Fruit fly (Drosophila melanogaster) whole organism, embryonic: ENCODE measurements around the gene Nak.

Experiments
- Atf-2 ChIP-seq: fragments of 200-800 bp; sonication (Bioruptor generic); optimal IDR thresholded peaks from 2 replicates; lab custom pipeline; 2016; ENCODE audit warnings: missing biosample characterization, missing genetic modification characterization
- Atf3 ChIP-seq: fragments of 200-800 bp; sonication (Bioruptor generic); optimal IDR thresholded peaks from 3 replicates; lab custom pipeline; 2016; ENCODE audit warnings: missing biosample characterization, missing genetic modification characterization
- B-H1 ChIP-seq: fragments of 200-800 bp; sonication (Bioruptor generic); IDR thresholded peaks from 3 replicates; pipeline ENCODE4 v1.3.6; 2022; ENCODE audit warnings: missing biosample characterization, missing genetic modification characterization
- CG10462 ChIP-seq: fragments of 200-800 bp; sonication (Bioruptor generic); optimal IDR thresholded peaks from 2 replicates; lab custom pipeline; 2016; ENCODE audit warnings: missing biosample characterization, missing genetic modification characterization
- CG10543 ChIP-seq: fragments of 200-800 bp; sonication (Bioruptor generic); optimal IDR thresholded peaks from 3 replicates; lab custom pipeline; 2017; ENCODE audit warnings: missing biosample characterization, mild to moderate bottlenecking, missing genetic modification characterization, moderate library complexity
- CG15269 ChIP-seq: fragments of 200-800 bp; sonication (Bioruptor generic); optimal IDR thresholded peaks from 2 replicates; lab custom pipeline; 2018; ENCODE audit warnings: missing biosample characterization, mild to moderate bottlenecking, missing genetic modification characterization, moderate library complexity
- CG17361 ChIP-seq: fragments of 200-800 bp; sonication (Bioruptor generic); IDR thresholded peaks from 3 replicates; pipeline ENCODE4 v1.3.6; 2022; ENCODE audit warnings: missing biosample characterization, missing genetic modification characterization
- CG18764 ChIP-seq: fragments of 200-800 bp; sonication (Bioruptor generic); optimal IDR thresholded peaks from 3 replicates; lab custom pipeline; 2016; ENCODE audit warnings: missing biosample characterization, missing genetic modification characterization
- CG2120 ChIP-seq: fragments of 200-800 bp; sonication (Bioruptor generic); optimal IDR thresholded peaks from 3 replicates; lab custom pipeline; 2016; ENCODE audit warnings: missing biosample characterization, missing genetic modification characterization
- CG2199 ChIP-seq: fragments of 200-800 bp; sonication (Bioruptor generic); IDR thresholded peaks from 3 replicates; pipeline ENCODE4 v1.3.6; 2022; ENCODE audit warnings: missing biosample characterization, missing genetic modification characterization
- CG2678 ChIP-seq: fragments of 200-800 bp; sonication (Bioruptor generic); optimal IDR thresholded peaks from 3 replicates; lab custom pipeline; 2019; ENCODE audit warnings: missing biosample characterization, mild to moderate bottlenecking, missing genetic modification characterization, moderate library complexity
- CG32767 ChIP-seq: fragments of 200-800 bp; sonication (Bioruptor generic); IDR thresholded peaks from 2 replicates; pipeline ENCODE4 v1.3.6; 2022; ENCODE audit warnings: missing biosample characterization, missing genetic modification characterization
- CG3281 ChIP-seq: fragments of 200-800 bp; sonication (Bioruptor generic); optimal IDR thresholded peaks from 3 replicates; lab custom pipeline; 2017; ENCODE audit warnings: missing biosample characterization, mild to moderate bottlenecking, missing genetic modification characterization
- CG34376 ChIP-seq: fragments of 200-800 bp; sonication (Bioruptor generic); optimal IDR thresholded peaks from 2 replicates; lab custom pipeline; 2018; ENCODE audit warnings: missing biosample characterization, mild to moderate bottlenecking, missing genetic modification characterization
- CG7271 ChIP-seq: fragments of 200-800 bp; sonication (Bioruptor generic); optimal IDR thresholded peaks from 2 replicates; lab custom pipeline; 2018; ENCODE audit warnings: missing biosample characterization, mild to moderate bottlenecking, missing genetic modification characterization, moderate library complexity
- CG9797 ChIP-seq: fragments of 200-800 bp; sonication (Bioruptor generic); optimal IDR thresholded peaks from 3 replicates; lab custom pipeline; 2018; ENCODE audit warnings: missing biosample characterization, mild to moderate bottlenecking, missing genetic modification characterization
- CG9932 ChIP-seq: fragments of 200-800 bp; sonication (Bioruptor generic); IDR thresholded peaks from 2 replicates; pipeline ENCODE4 v1.3.6; 2022; ENCODE audit warnings: missing biosample characterization, missing genetic modification characterization
- Chrac-16 ChIP-seq: fragments of 200-800 bp; sonication (Bioruptor generic); optimal IDR thresholded peaks from 3 replicates; lab custom pipeline; 2016; ENCODE audit warnings: missing biosample characterization, missing genetic modification characterization
- Dip3 ChIP-seq: fragments of 200-800 bp; sonication (Bioruptor generic); optimal IDR thresholded peaks from 3 replicates; lab custom pipeline; 2016; ENCODE audit warnings: missing biosample characterization, missing genetic modification characterization
- Drgx ChIP-seq: fragments of 200-800 bp; sonication (Bioruptor generic); IDR thresholded peaks from 2 replicates; pipeline ENCODE4 v1.3.6; 2022; ENCODE audit warnings: missing biosample characterization, missing genetic modification characterization
- Hr39 ChIP-seq: fragments of >200 bp; optimal IDR thresholded peaks from 2 replicates; lab custom pipeline; 2017
- Nf-YC ChIP-seq: fragments of 200-800 bp; optimal IDR thresholded peaks from 3 replicates; lab custom pipeline; 2019; ENCODE audit warnings: missing biosample characterization, mild to moderate bottlenecking, missing genetic modification characterization, moderate library complexity
- Pdp1 ChIP-seq, 2 experiments: fragments of 200-800 bp; sonication (Bioruptor generic); optimal IDR thresholded peaks; 3 replicates each; lab custom pipeline; 2016; ENCODE audit warnings: missing biosample characterization in 2 of 2, missing genetic modification characterization in 2 of 2, mild to moderate bottlenecking in 1 of 2, moderate library complexity in 1 of 2
- Ptx1 ChIP-seq: fragments of 200-800 bp; sonication (Bioruptor generic); IDR thresholded peaks from 2 replicates; pipeline ENCODE4 v1.3.6; 2022; ENCODE audit warnings: missing biosample characterization, missing genetic modification characterization
- Sry-δ ChIP-seq: fragments of 200-800 bp; sonication (Bioruptor generic); optimal IDR thresholded peaks from 2 replicates; lab custom pipeline; 2016; ENCODE audit warnings: missing biosample characterization, missing genetic modification characterization
- Usf ChIP-seq: fragments of 200-800 bp; sonication (Bioruptor generic); optimal IDR thresholded peaks from 2 replicates; lab custom pipeline; 2017; ENCODE audit warnings: missing genotype, missing biosample characterization, missing genetic modification characterization
- ab ChIP-seq: fragments of 200-800 bp; sonication (Bioruptor generic); optimal IDR thresholded peaks from 2 replicates; lab custom pipeline; 2016; ENCODE audit warnings: missing biosample characterization, missing genetic modification characterization
- al ChIP-seq: fragments of 200-800 bp; sonication (Bioruptor generic); IDR thresholded peaks from 2 replicates; pipeline ENCODE4 v1.3.6; 2022; ENCODE audit warnings: missing biosample characterization, missing genetic modification characterization
- ara ChIP-seq: fragments of 200-800 bp; sonication (Bioruptor generic); IDR thresholded peaks from 2 replicates; pipeline ENCODE4 v1.3.6; 2022; ENCODE audit warnings: missing biosample characterization, missing genetic modification characterization
- chinmo ChIP-seq: fragments of 200-800 bp; sonication (Bioruptor generic); IDR thresholded peaks from 4 replicates; pipeline ENCODE4 v1.3.6; 2022; ENCODE audit warnings: missing biosample characterization, missing genetic modification characterization; ENCODE audit not compliant: partially characterized antibody
- cwo ChIP-seq: fragments of 200-800 bp; sonication (Bioruptor generic); optimal IDR thresholded peaks from 3 replicates; lab custom pipeline; 2017; ENCODE audit warnings: missing biosample characterization, missing genetic modification characterization, mild to moderate bottlenecking, moderate library complexity, missing genetic modification reagents
- dati ChIP-seq: fragments of 200-800 bp; sonication (Bioruptor generic); IDR thresholded peaks from 2 replicates; pipeline ENCODE4 v1.3.6; 2022; ENCODE audit warnings: missing biosample characterization, missing genetic modification characterization
- dpn ChIP-seq, 2 experiments: fragments of 200-800 bp; sonication (Bioruptor generic); optimal IDR thresholded peaks; 3 replicates each; lab custom pipeline; 2016; ENCODE audit warnings: missing biosample characterization in 2 of 2, missing genetic modification characterization in 2 of 2
- eve ChIP-seq, 2 experiments: fragments of >200 bp; optimal IDR thresholded peaks; 2 replicates each; lab custom pipeline; 2017; ENCODE audit warnings: missing biosample characterization in 2 of 2, missing genetic modification characterization in 2 of 2
- exex ChIP-seq: fragments of 200-800 bp; sonication (Bioruptor generic); optimal IDR thresholded peaks from 4 replicates; lab custom pipeline; 2018; ENCODE audit warnings: missing biosample characterization, mild to moderate bottlenecking, missing genetic modification characterization, moderate library complexity
- fd96Cb ChIP-seq: fragments of 200-800 bp; sonication (Bioruptor generic); optimal IDR thresholded peaks from 2 replicates; lab custom pipeline; 2018; ENCODE audit warnings: missing biosample characterization, mild to moderate bottlenecking, missing genetic modification characterization, moderate library complexity
- gsb-n ChIP-seq: fragments of 200-800 bp; sonication (Bioruptor generic); optimal IDR thresholded peaks from 3 replicates; lab custom pipeline; 2018; ENCODE audit warnings: missing biosample characterization, mild to moderate bottlenecking, missing genetic modification characterization
- insv ChIP-seq, 2 experiments: fragments of 200-800 bp; sonication (Bioruptor generic); optimal IDR thresholded peaks; 3 replicates each; lab custom pipeline; 2016 to 2018; ENCODE audit warnings: missing biosample characterization in 2 of 2, missing genetic modification characterization in 2 of 2
- lmd ChIP-seq: fragments of 200-800 bp; sonication (Bioruptor generic); IDR thresholded peaks from 2 replicates; pipeline ENCODE4 v1.3.6; 2022; ENCODE audit warnings: missing biosample characterization, missing genetic modification characterization
- mirr ChIP-seq: fragments of 200-800 bp; sonication (Bioruptor generic); optimal IDR thresholded peaks from 3 replicates; lab custom pipeline; 2018; ENCODE audit warnings: missing biosample characterization, mild to moderate bottlenecking, missing genetic modification characterization
- odd ChIP-seq: fragments of 200-800 bp; sonication (Bioruptor generic); optimal IDR thresholded peaks from 2 replicates; lab custom pipeline; 2017; ENCODE audit warnings: missing biosample characterization, mild to moderate bottlenecking, missing genetic modification characterization
- otp ChIP-seq: fragments of 200-800 bp; sonication (Bioruptor generic); IDR thresholded peaks from 3 replicates; pipeline ENCODE4, ENCODE4 v1.3.6; 2022; ENCODE audit warnings: missing biosample characterization, missing genetic modification characterization
- pnt ChIP-seq: fragments of 200-800 bp; sonication (Bioruptor generic); optimal IDR thresholded peaks from 3 replicates; lab custom pipeline; 2016; ENCODE audit warnings: missing biosample characterization, missing genetic modification characterization
- sd ChIP-seq: fragments of 200-800 bp; sonication (Bioruptor generic); optimal IDR thresholded peaks from 3 replicates; lab custom pipeline; 2018; ENCODE audit warnings: missing biosample characterization, mild to moderate bottlenecking, missing genetic modification characterization, moderate library complexity
- ssp ChIP-seq: fragments of 200-800 bp; sonication (Bioruptor generic); IDR thresholded peaks from 2 replicates; pipeline ENCODE4 v1.3.6; 2022; ENCODE audit warnings: missing biosample characterization, missing genetic modification characterization
- tgo ChIP-seq: fragments of 200-800 bp; sonication (Bioruptor generic); IDR thresholded peaks from 3 replicates; pipeline ENCODE4 v1.3.6; 2022; ENCODE audit warnings: missing biosample characterization, missing genetic modification characterization
- ttk ChIP-seq: fragments of 200-800 bp; sonication (Bioruptor generic); IDR thresholded peaks from 2 replicates; pipeline ENCODE4 v2.1.2; 2022; ENCODE audit warnings: missing biosample characterization, missing genetic modification characterization

The Nak gene

DNA sequence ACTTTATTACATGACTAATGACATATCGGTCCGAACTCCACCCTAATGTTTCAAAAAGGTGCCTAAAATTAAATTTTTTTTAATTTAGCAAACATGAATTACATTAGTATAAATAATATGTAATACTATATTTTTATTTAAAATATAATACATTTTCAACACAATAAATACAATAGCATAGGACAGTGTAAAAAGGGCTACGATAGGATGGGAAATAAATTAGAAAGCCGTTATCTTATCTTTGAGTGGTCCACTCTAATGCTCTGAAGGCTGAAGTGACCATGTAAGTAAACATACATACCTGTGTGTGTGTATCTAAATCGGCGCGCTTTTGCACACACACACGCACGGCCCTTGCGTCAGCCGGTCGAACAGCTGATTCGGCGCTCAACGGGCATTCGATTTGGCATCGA, 34.4 kb upstream of the Nak start, which contains the start of gene CG31793 (continued):
- TF ChIP-seq al (GFP tag; lab: Robert Waterston, UW) (no peak), B-H1 (GFP tag; lab: Robert Waterston, UW) (no peak; the same call in 2 of the 3 replicates), Usf (GFP tag; lab: Kevin White, UChicago) (no peak), CG32767 (GFP tag; lab: Robert Waterston, UW) (peak; percentile 57), Dip3 (no peak), tgo (peak; percentile 43; the same call in 1 of the 3 replicates), dati (GFP tag; lab: Robert Waterston, UW) (no peak), ssp (GFP tag; lab: Robert Waterston, UW) (no peak), pnt (GFP tag; lab: Kevin White, UChicago) (no peak), Drgx (peak; percentile 73), odd (peak; percentile 46)

DNA sequence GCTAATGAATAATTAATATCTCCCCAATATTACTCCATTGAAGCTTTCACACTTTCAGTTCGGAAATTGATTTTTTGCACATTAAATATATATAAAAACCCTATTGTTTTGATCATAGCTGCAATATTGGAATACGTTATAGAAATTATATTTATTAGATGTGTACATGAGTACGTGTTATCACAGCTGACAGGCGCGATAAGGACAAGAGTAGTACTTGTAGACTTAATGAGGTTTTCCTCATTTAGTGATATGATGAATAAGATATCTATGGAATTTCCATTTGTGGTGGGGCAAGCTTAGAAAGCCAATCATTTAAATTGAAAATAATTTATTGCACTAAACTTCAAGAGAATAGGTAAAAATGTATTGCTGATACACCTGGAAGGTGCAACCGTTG, 33.9 kb upstream of the Nak start:
- TF ChIP-seq exex (tag; lab: Kevin White, UChicago) (peak; percentile 66), mirr (GFP tag; lab: Kevin White, UChicago) (peak; percentile 62), fd96Cb (no peak), dpn (GFP tag; optimal IDR thresholded peaks at IDR 0.05; lab: Kevin White, UChicago) (no peak)

DNA sequence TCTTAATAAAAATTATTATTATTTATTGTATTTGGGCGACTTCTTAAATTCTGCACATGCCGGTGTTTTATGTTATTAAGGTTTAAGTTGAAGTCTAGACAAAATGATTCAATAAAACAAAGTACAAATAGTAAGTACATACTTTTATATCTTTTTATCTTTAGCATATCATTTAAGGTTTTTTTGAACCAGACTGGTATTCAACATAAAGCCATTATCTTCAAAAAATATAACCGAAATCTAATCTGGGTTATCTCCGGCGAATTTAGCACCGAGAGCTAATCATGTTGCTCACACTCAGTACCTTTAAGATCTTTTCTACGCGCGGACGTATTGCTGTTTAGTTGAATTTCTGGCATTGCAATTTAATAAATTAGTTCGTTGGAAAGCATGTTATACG, 28.6 kb upstream of the Nak start, which contains the start of gene CG31792:
Gene CG31792, plus strand, starts transcription at position 301 of the 400 bp plus-strand sequence.
- no peak for TF ChIP-seq CG7271 (tag; lab: Kevin White, UChicago)
- TF ChIP-seq gsb-n: no peak
- no peak for TF ChIP-seq insv (GFP tag; optimal IDR thresholded peaks at IDR 0.05; lab: Kevin White, UChicago)
- TF ChIP-seq Sry-δ (GFP tag; lab: Kevin White, UChicago): no peak
- no peak for TF ChIP-seq ttk (GFP tag; lab: Robert Waterston, UW)
- TF ChIP-seq sd (tag; lab: Kevin White, UChicago): peak; percentile 4
- no peak for TF ChIP-seq cwo (GFP tag; lab: Kevin White, UChicago)
- no peak for TF ChIP-seq CG17361 (GFP tag; lab: Robert Waterston, UW)
- no peak for TF ChIP-seq ara (GFP tag; lab: Robert Waterston, UW)
- no peak for TF ChIP-seq CG2120 (GFP tag; lab: Kevin White, UChicago)
- TF ChIP-seq Drgx: no peak
- TF ChIP-seq CG34376: peak; percentile 12
- TF ChIP-seq exex (tag; lab: Kevin White, UChicago): peak; percentile 48
- peak; percentile 3 for TF ChIP-seq CG2678
- no peak for TF ChIP-seq CG18764
- TF ChIP-seq CG15269: peak; percentile 18
- no peak for TF ChIP-seq lmd
- no peak for TF ChIP-seq Chrac-16
- no peak for TF ChIP-seq Hr39
- TF ChIP-seq CG3281 (GFP tag; lab: Kevin White, UChicago): no peak
- TF ChIP-seq Atf-2: no peak
- no peak for TF ChIP-seq CG9797 (GFP tag; lab: Kevin White, UChicago)

DNA sequence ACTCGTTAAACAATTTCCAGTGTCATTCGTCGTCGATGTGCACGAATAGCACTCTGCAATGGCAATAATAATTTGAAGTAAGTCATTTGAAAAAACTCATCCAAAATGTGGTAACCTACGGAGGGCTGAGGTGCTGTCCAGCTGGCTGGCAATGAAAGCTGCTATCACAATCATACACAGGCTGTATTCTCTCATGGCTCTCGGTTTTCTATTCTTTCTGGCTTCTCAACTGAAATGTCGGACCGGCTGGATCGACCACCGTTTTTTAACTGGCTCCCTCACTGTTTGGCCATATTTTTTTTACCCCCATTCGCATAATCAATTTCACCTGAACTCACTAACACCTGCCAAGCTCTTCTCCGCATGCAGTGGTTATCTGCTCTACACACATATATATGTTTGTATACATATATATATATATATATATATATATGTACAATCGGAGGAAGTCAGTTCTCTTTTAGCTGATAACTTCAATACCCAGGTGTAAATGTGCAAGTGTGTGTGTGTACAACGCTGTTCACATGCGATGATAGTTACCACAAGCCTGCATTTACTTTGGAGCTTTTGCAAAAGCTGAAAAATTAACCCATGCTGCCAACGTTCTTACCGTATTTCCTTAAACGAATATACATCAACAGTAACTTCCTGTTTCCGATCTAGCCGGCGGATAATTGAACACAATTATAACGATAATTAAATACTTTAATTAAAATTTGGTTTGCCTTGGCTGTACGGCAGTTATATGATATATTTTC, 27.3 kb upstream of the Nak start, which contains the start of gene CG10650:
Gene CG10650, minus strand, starts transcription at position 275 of the 758 bp plus-strand sequence.
- TF ChIP-seq CG10543 (GFP tag; lab: Kevin White, UChicago) (peak; percentile 64), CG10462 (GFP tag; lab: Kevin White, UChicago) (no peak), chinmo (peak; percentile 78; the same call in 2 of the 4 replicates), CG2199 (GFP tag; lab: Robert Waterston, UW) (0 out of 3 replicates have a peak, but pooled peaks have one; percentile 34), al (GFP tag; lab: Robert Waterston, UW) (no peak), Nf-YC (tag; lab: Kevin White, UChicago) (peak; percentile 12), otp (GFP tag; lab: Robert Waterston, UW) (0 out of 3 replicates have a peak, but pooled peaks have one; percentile 19), CG9932 (GFP tag; lab: Robert Waterston, UW) (no peak), Ptx1 (GFP tag; lab: Robert Waterston, UW) (no peak), Pdp1 (GFP tag; optimal IDR thresholded peaks at IDR 0.05; lab: Kevin White, UChicago) (peak in 1 of 2 experiments; percentile 34), ab (GFP tag; lab: Kevin White, UChicago) (no peak), Atf3 (GFP tag; lab: Kevin White, UChicago) (no peak), exex (tag; lab: Kevin White, UChicago) (peak; percentile 39), CG34376 (peak; percentile 17), eve (GFP tag; optimal IDR thresholded peaks at IDR 0.05; lab: Kevin White, UChicago) (no peak)
